Worm (Caenorhabditis elegans) whole organism, L1 larva: ENCODE results near the gene Y57G11B.6.
A peak's percentile ranks its signal among the peaks of the same experiment; 100 is the strongest.

ENCODE experiments used
- C16A3.4 ChIP-seq: fragments of 150-350 bp; optimal IDR thresholded peaks from 2 replicates; lab custom pipeline; 2014; ENCODE audit warnings: missing biosample characterization, missing genetic modification characterization
- aly-2 ChIP-seq: fragments of 150-350 bp; optimal IDR thresholded peaks from 2 replicates; lab custom pipeline; 2014; ENCODE audit warnings: missing biosample characterization, missing genetic modification characterization
- ama-1 ChIP-seq: fragments of 150-350 bp; optimal IDR thresholded peaks from 2 replicates; lab custom pipeline; 2014
- blmp-1 ChIP-seq: fragments of 150-350 bp; optimal IDR thresholded peaks from 2 replicates; lab custom pipeline; 2014; ENCODE audit warnings: missing biosample characterization, missing genetic modification characterization
- ceh-63 ChIP-seq: fragments of 200-800 bp; sonication (Bioruptor generic); optimal IDR thresholded peaks from 2 replicates; lab custom pipeline; 2018; ENCODE audit warnings: mild to moderate bottlenecking, missing genetic modification characterization, missing compliant biosample characterization
- ceh-8 ChIP-seq: fragments of 200-800 bp; sonication (Bioruptor generic); optimal IDR thresholded peaks from 2 replicates; lab custom pipeline; 2018; ENCODE audit warnings: mild to moderate bottlenecking, missing genetic modification characterization, moderate library complexity, missing compliant biosample characterization
- ceh-82 ChIP-seq, 3 experiments: fragments of 150-350 bp in 1 of 3; sonication (generic microtip) in 2 of 3; optimal IDR thresholded peaks; 2 replicates each; lab custom pipeline; 2014 to 2017; ENCODE audit warnings: missing biosample characterization in 3 of 3, missing genetic modification characterization in 3 of 3
- ceh-88 ChIP-seq: fragments of 200-800 bp; sonication (Bioruptor generic); IDR thresholded peaks from 2 replicates; pipeline ENCODE4 v1.3.6; 2022; ENCODE audit warnings: missing genetic modification characterization, missing compliant biosample characterization
- ceh-90 ChIP-seq: sonication (generic microtip); optimal IDR thresholded peaks from 2 replicates; lab custom pipeline; 2016; ENCODE audit warnings: missing genetic modification characterization, missing compliant biosample characterization
- dpl-1 ChIP-seq, 3 experiments: fragments of 150-350 bp in 2 of 3; sonication (generic microtip) in 1 of 3; optimal IDR thresholded peaks; 2 replicates each; lab custom pipeline; 2014 to 2017; ENCODE audit warnings: missing biosample characterization in 3 of 3, missing genetic modification characterization in 3 of 3, missing genetic modification reagents in 3 of 3
- dsc-1 ChIP-seq: sonication (generic microtip); optimal IDR thresholded peaks from 2 replicates; lab custom pipeline; 2016; ENCODE audit warnings: mild to moderate bottlenecking, missing genetic modification characterization, missing compliant biosample characterization
- efl-1 ChIP-seq, 4 experiments: fragments of 150-350 bp; optimal IDR thresholded peaks in 3 of 4; peaks in 1 of 4; 1 replicate in 1 of 4; 2 replicates in 3 of 4; lab custom pipeline; 2014; ENCODE audit warnings: missing biosample characterization in 2 of 4, missing genetic modification characterization in 2 of 4, missing genetic modification reagents in 2 of 4
- egl-13 ChIP-seq: sonication (generic microtip); optimal IDR thresholded peaks from 2 replicates; lab custom pipeline; 2016; ENCODE audit warnings: missing genotype, missing genetic modification reagents, missing genetic modification characterization, missing compliant biosample characterization
- egl-27 ChIP-seq, 2 experiments: fragments of 150-350 bp in 1 of 2; sonication (generic microtip); optimal IDR thresholded peaks; 3 replicates each; lab custom pipeline; 2017 to 2018; ENCODE audit warnings: missing biosample characterization in 2 of 2, missing genetic modification characterization in 2 of 2, missing genetic modification reagents in 2 of 2
- elt-2 ChIP-seq: sonication (generic microtip); optimal IDR thresholded peaks from 2 replicates; lab custom pipeline; 2016; ENCODE audit warnings: missing genetic modification characterization, mild to moderate bottlenecking, inconsistent platforms, missing compliant biosample characterization, missing genetic modification reagents
- elt-3 ChIP-seq, 6 experiments: fragments of 150-350 bp in 1 of 6; sonication (generic microtip); optimal IDR thresholded peaks; 2 replicates each; lab custom pipeline; 2017 to 2018; ENCODE audit warnings: missing biosample characterization in 6 of 6, missing genetic modification characterization in 6 of 6, inconsistent platforms in 1 of 6
- ets-5 ChIP-seq: fragments of 200-800 bp; sonication (Bioruptor generic); IDR thresholded peaks from 2 replicates; pipeline ENCODE4 v1.3.6; 2022; ENCODE audit warnings: missing genetic modification characterization, missing compliant biosample characterization
- fos-1 ChIP-seq: fragments of 150-350 bp; optimal IDR thresholded peaks from 2 replicates; lab custom pipeline; 2014; ENCODE audit warnings: missing biosample characterization, missing genetic modification characterization
- grh-1 ChIP-seq: fragments of 200-800 bp; sonication (Bioruptor generic); IDR thresholded peaks from 2 replicates; pipeline ENCODE4 v1.3.6; 2022; ENCODE audit warnings: missing genetic modification reagents, missing genetic modification characterization, missing compliant biosample characterization
- hlh-17 ChIP-seq: fragments of 200-800 bp; sonication (Bioruptor generic); optimal IDR thresholded peaks from 2 replicates; lab custom pipeline; 2018; ENCODE audit warnings: missing genetic modification characterization, mild to moderate bottlenecking, missing compliant biosample characterization, moderate library complexity, borderline replicate concordance
- irx-1 ChIP-seq: sonication (generic microtip); optimal IDR thresholded peaks from 2 replicates; lab custom pipeline; 2016; ENCODE audit warnings: missing genetic modification characterization, missing compliant biosample characterization
- isw-1 ChIP-seq: fragments of 200-800 bp; sonication (Bioruptor generic); IDR thresholded peaks from 2 replicates; pipeline ENCODE4 v1.3.6; 2022; ENCODE audit warnings: missing genetic modification characterization, missing compliant biosample characterization
- jun-1 ChIP-seq: fragments of 150-350 bp; optimal IDR thresholded peaks from 2 replicates; lab custom pipeline; 2014; ENCODE audit warnings: missing biosample characterization, missing genetic modification reagents, missing genetic modification characterization
- lin-14 ChIP-seq: fragments of 200-800 bp; sonication (Bioruptor generic); optimal IDR thresholded peaks from 2 replicates; lab custom pipeline; 2018; ENCODE audit warnings: mild to moderate bottlenecking, missing genetic modification characterization, moderate library complexity, missing compliant biosample characterization
- lin-35 ChIP-seq, 2 experiments: fragments of 150-350 bp; optimal IDR thresholded peaks; 2 replicates each; lab custom pipeline; 2014; ENCODE audit warnings: missing biosample characterization in 2 of 2, missing genetic modification characterization in 2 of 2, missing genetic modification reagents in 2 of 2
- lin-39 ChIP-seq: fragments of 150-350 bp; optimal IDR thresholded peaks from 2 replicates; lab custom pipeline; 2014; ENCODE audit warnings: missing biosample characterization, missing genetic modification reagents, missing genetic modification characterization
- lsy-2 ChIP-seq, 2 experiments: fragments of 150-350 bp; optimal IDR thresholded peaks; 2 replicates each; lab custom pipeline; 2014; ENCODE audit warnings: missing biosample characterization in 2 of 2, missing genetic modification characterization in 2 of 2
- mdl-1 ChIP-seq, 2 experiments: fragments of 150-350 bp; optimal IDR thresholded peaks; 2 replicates each; lab custom pipeline; 2014 to 2017; ENCODE audit warnings: missing biosample characterization in 2 of 2, missing genetic modification characterization in 2 of 2, inconsistent platforms in 1 of 2
- mep-1 ChIP-seq: fragments of 150-350 bp; optimal IDR thresholded peaks from 2 replicates; lab custom pipeline; 2014; ENCODE audit warnings: missing biosample characterization, missing genetic modification characterization
- nhr-19 ChIP-seq: fragments of 200-800 bp; sonication (Bioruptor generic); conservative IDR thresholded peaks from 2 replicates; pipeline ENCODE4 v1.3.6; 2022; ENCODE audit warnings: missing genetic modification characterization, missing compliant biosample characterization
- nhr-20 ChIP-seq: sonication (generic microtip); optimal IDR thresholded peaks from 2 replicates; lab custom pipeline; 2016; ENCODE audit warnings: mild to moderate bottlenecking, missing genetic modification characterization, missing compliant biosample characterization
- nhr-237 ChIP-seq: fragments of 150-350 bp; optimal IDR thresholded peaks from 2 replicates; lab custom pipeline; 2014; ENCODE audit warnings: missing biosample characterization, missing genetic modification characterization
- nhr-28 ChIP-seq: fragments of 150-350 bp; optimal IDR thresholded peaks from 2 replicates; lab custom pipeline; 2014; ENCODE audit warnings: missing biosample characterization, missing genetic modification characterization
- nhr-47 ChIP-seq: sonication (generic microtip); optimal IDR thresholded peaks from 2 replicates; lab custom pipeline; 2016; ENCODE audit warnings: mild to moderate bottlenecking, missing genetic modification characterization, moderate library complexity, missing compliant biosample characterization
- nhr-71 ChIP-seq: sonication (generic microtip); optimal IDR thresholded peaks from 2 replicates; lab custom pipeline; 2016; ENCODE audit warnings: mild to moderate bottlenecking, missing genetic modification characterization, moderate library complexity, missing compliant biosample characterization
- nhr-76 ChIP-seq: sonication (generic microtip); optimal IDR thresholded peaks from 2 replicates; lab custom pipeline; 2017; ENCODE audit warnings: missing biosample characterization, missing genetic modification characterization
- nhr-77 ChIP-seq: fragments of 150-350 bp; optimal IDR thresholded peaks from 2 replicates; lab custom pipeline; 2014; ENCODE audit warnings: missing biosample characterization, missing genetic modification characterization
- nhr-84 ChIP-seq: sonication (generic microtip); optimal IDR thresholded peaks from 2 replicates; lab custom pipeline; 2017; ENCODE audit warnings: missing biosample characterization, missing genetic modification characterization
- nhr-85 ChIP-seq: sonication (generic microtip); peaks from one replicate; lab custom pipeline; 2016; ENCODE audit warnings: missing genetic modification characterization, inconsistent platforms, missing compliant biosample characterization
- nhr-90 ChIP-seq: sonication (generic microtip); optimal IDR thresholded peaks from 2 replicates; lab custom pipeline; 2016; ENCODE audit warnings: mild to moderate bottlenecking, missing genetic modification characterization, missing compliant biosample characterization; ENCODE audit not compliant: poor library complexity
- pag-3 ChIP-seq: sonication (generic microtip); optimal IDR thresholded peaks from 2 replicates; lab custom pipeline; 2017; ENCODE audit warnings: missing genetic modification characterization, mild to moderate bottlenecking, missing compliant biosample characterization, antibody characterized with exemption, borderline replicate concordance; ENCODE audit not compliant: insufficient read depth
- pax-3 ChIP-seq: fragments of 200-800 bp; sonication (Bioruptor generic); optimal IDR thresholded peaks from 2 replicates; lab custom pipeline; 2018; ENCODE audit warnings: mild to moderate bottlenecking, missing genetic modification characterization, moderate library complexity, missing compliant biosample characterization
- pqm-1 ChIP-seq: sonication (generic microtip); optimal IDR thresholded peaks from 3 replicates; lab custom pipeline; 2017; ENCODE audit warnings: missing biosample characterization, missing genetic modification characterization
- skn-1 ChIP-seq: fragments of 150-350 bp; optimal IDR thresholded peaks from 2 replicates; lab custom pipeline; 2014; ENCODE audit warnings: missing biosample characterization, missing genetic modification characterization
- snu-23 ChIP-seq: sonication (generic microtip); optimal IDR thresholded peaks from 2 replicates; lab custom pipeline; 2016; ENCODE audit warnings: missing genetic modification characterization, missing compliant biosample characterization
- swsn-7 ChIP-seq: sonication (generic microtip); optimal IDR thresholded peaks from 2 replicates; lab custom pipeline; 2016; ENCODE audit warnings: missing genetic modification characterization, missing compliant biosample characterization
- tbx-2 ChIP-seq: sonication (generic microtip); optimal IDR thresholded peaks from 2 replicates; lab custom pipeline; 2016; ENCODE audit warnings: missing genetic modification characterization, missing compliant biosample characterization
- unc-98 ChIP-seq: fragments of 200-800 bp; sonication (Bioruptor generic); IDR thresholded peaks from 2 replicates; pipeline ENCODE4 v1.3.6; 2022; ENCODE audit warnings: missing genetic modification characterization, missing compliant biosample characterization
- vab-15 ChIP-seq: sonication (generic microtip); optimal IDR thresholded peaks from 2 replicates; lab custom pipeline; 2017; ENCODE audit warnings: missing genotype, mild to moderate bottlenecking, missing genetic modification characterization, missing compliant biosample characterization
- xbp-1 ChIP-seq: sonication (generic microtip); optimal IDR thresholded peaks from 2 replicates; lab custom pipeline; 2016; ENCODE audit warnings: missing genetic modification characterization, missing compliant biosample characterization
- ztf-11 ChIP-seq, 2 experiments: sonication (generic microtip); optimal IDR thresholded peaks; 2 replicates each; lab custom pipeline; 2016 to 2017; ENCODE audit warnings: missing genetic modification characterization in 2 of 2, missing biosample characterization in 1 of 2, missing compliant biosample characterization in 1 of 2
- ztf-4 ChIP-seq: fragments of 150-350 bp; optimal IDR thresholded peaks from 2 replicates; lab custom pipeline; 2014; ENCODE audit warnings: missing biosample characterization, missing genetic modification characterization

Y57G11B.6 gene

ce11 chrIV:14594249-14594648 lies 39.6 kb upstream of the Y57G11B.6 start:
- TF ChIP-seq blmp-1 (tag; lab: Kevin White, UChicago) = peak; percentile 93
- TF ChIP-seq elt-2 (tag; lab: Kevin White, UChicago) = peak; percentile 99
- TF ChIP-seq skn-1 (tag; lab: Kevin White, UChicago) = peak; percentile 82
- TF ChIP-seq nhr-19 (GFP tag; lab: Robert Waterston, UW) = peak; percentile 90
- TF ChIP-seq nhr-90 (tag; lab: Kevin White, UChicago) = peak; percentile 94
- no peak for TF ChIP-seq lin-39 (tag; lab: Kevin White, UChicago)
- no peak for TF ChIP-seq nhr-84 (tag; lab: Kevin White, UChicago)
- no peak for TF ChIP-seq ceh-63 (GFP tag; lab: Kevin White, UChicago)
- no peak for TF ChIP-seq nhr-28 (tag; lab: Kevin White, UChicago)
- TF ChIP-seq ceh-90 (tag; lab: Kevin White, UChicago) = no peak
- peak; percentile 59 for TF ChIP-seq fos-1 (tag; lab: Kevin White, UChicago)
- no peak for TF ChIP-seq isw-1 (GFP tag; lab: Robert Waterston, UW)
- no peak for TF ChIP-seq hlh-17
- TF ChIP-seq nhr-85 (tag; lab: Kevin White, UChicago) = peak; percentile 100
- TF ChIP-seq pax-3 (tag; lab: Kevin White, UChicago) = peak; percentile 55
- TF ChIP-seq lsy-2 (tag; optimal IDR thresholded peaks at IDR 0.05; lab: Kevin White, UChicago) = peak; percentile 76 to 94
- TF ChIP-seq nhr-20 = peak; percentile 100
- peak in 2 of 3 experiments; percentile 5 to 23 for TF ChIP-seq dpl-1 (GFP tag; optimal IDR thresholded peaks at IDR 0.05; lab: Kevin White, UChicago)
- peak; percentile 34 for TF ChIP-seq xbp-1 (tag; lab: Kevin White, UChicago)
- TF ChIP-seq lin-14 (GFP tag; lab: Kevin White, UChicago) = peak; percentile 94
- TF ChIP-seq elt-3 (tag; optimal IDR thresholded peaks at IDR 0.05; lab: Kevin White, UChicago) = peak; percentile 94 to 99 (median 98)
- TF ChIP-seq tbx-2 (tag; lab: Kevin White, UChicago) = peak; percentile 86
- peak in 1 of 3 experiments; percentile 28 for TF ChIP-seq ceh-82 (tag; optimal IDR thresholded peaks at IDR 0.05; lab: Kevin White, UChicago)
- peak; percentile 89 for TF ChIP-seq snu-23 (GFP tag; lab: Kevin White, UChicago)
- no peak for TF ChIP-seq ama-1 (lab: Kevin White, UChicago)
- peak; percentile 71 for TF ChIP-seq ztf-4 (tag; lab: Kevin White, UChicago)
- TF ChIP-seq mep-1 (tag; lab: Kevin White, UChicago) = peak; percentile 78
- TF ChIP-seq swsn-7 (tag; lab: Kevin White, UChicago) = peak; percentile 27
- TF ChIP-seq ets-5 (GFP tag; lab: Robert Waterston, UW) = no peak
- TF ChIP-seq aly-2 (tag; lab: Kevin White, UChicago) = no peak
- TF ChIP-seq ztf-11 (tag; optimal IDR thresholded peaks at IDR 0.05; lab: Kevin White, UChicago) = no peak
- no peak for TF ChIP-seq ceh-8 (GFP tag; lab: Kevin White, UChicago)
- TF ChIP-seq dsc-1 = no peak
- peak; percentile 64 for TF ChIP-seq pag-3 (tag; lab: Kevin White, UChicago)
- TF ChIP-seq egl-13 = no peak
- peak; percentile 65 for TF ChIP-seq irx-1 (tag; lab: Kevin White, UChicago)
- peak; percentile 65 for TF ChIP-seq nhr-76 (tag; lab: Kevin White, UChicago)
- TF ChIP-seq nhr-237 = peak; percentile 31
- TF ChIP-seq mdl-1 (tag; optimal IDR thresholded peaks at IDR 0.05; lab: Kevin White, UChicago) = peak; percentile 65 to 90
- peak; percentile 80 for TF ChIP-seq grh-1 (GFP tag; lab: Robert Waterston, UW)
- TF ChIP-seq lin-35 (GFP tag; optimal IDR thresholded peaks at IDR 0.05; lab: Kevin White, UChicago) = peak in 1 of 2 experiments; percentile 83
- TF ChIP-seq pqm-1 = peak; percentile 86
- peak; percentile 7 to 37 for TF ChIP-seq efl-1 (optimal IDR thresholded peaks at IDR 0.05; lab: Kevin White, UChicago)
- peak in 1 of 2 experiments; percentile 94 for TF ChIP-seq efl-1 (GFP tag; optimal IDR thresholded peaks at IDR 0.05 in 1 of 2; lab: Kevin White, UChicago)
- TF ChIP-seq egl-27 (tag; optimal IDR thresholded peaks at IDR 0.05; lab: Kevin White, UChicago) = peak; percentile 83 to 87
- TF ChIP-seq ceh-88 (GFP tag; lab: Robert Waterston, UW) = peak; percentile 45; the same call in 1 of the 2 replicates
- TF ChIP-seq nhr-71 = peak; percentile 97
- peak; percentile 81 for TF ChIP-seq nhr-47 (tag; lab: Kevin White, UChicago)
- peak; percentile 82 for TF ChIP-seq vab-15 (tag; lab: Kevin White, UChicago)
- no peak for TF ChIP-seq unc-98
- peak; percentile 84 for TF ChIP-seq nhr-77
- TF ChIP-seq jun-1 (tag; lab: Kevin White, UChicago) = peak; percentile 82
- peak; percentile 48 for TF ChIP-seq C16A3.4 (tag; lab: Kevin White, UChicago)
